In genomic region chrII:13025794-13026412, ce11 we compare ENCODE assay signal across 1 worm cellular context.
TF ChIP-seq lines count a peak whose summit lies in the region.

Gene max-2, minus strand, starts transcription at chrII:13025844.

TF ChIP-seq in whole organism, L4 larva, 104 proteins besides CTCF, POLR2A, EP300 and RAD21 (continued from another document):
- no peak for TF ChIP-seq cey-2 (tag; optimal IDR thresholded peaks at IDR 0.05; lab: Kevin White, UChicago; ENCODE audit: borderline replicate concordance, insufficient read depth)
- TF ChIP-seq mep-1 (tag; optimal IDR thresholded peaks at IDR 0.05; lab: Kevin White, UChicago) = peak; percentile 35
- peak; percentile 34; the same call in 1 of the 2 replicates for TF ChIP-seq dmd-6 (GFP tag; IDR thresholded peaks at IDR 0.05; lab: Robert Waterston, UW)
- TF ChIP-seq zip-11 (GFP tag; IDR thresholded peaks at IDR 0.05; lab: Robert Waterston, UW) = no peak
- peak; percentile 21 for TF ChIP-seq hlh-30 (tag; optimal IDR thresholded peaks at IDR 0.05; lab: Kevin White, UChicago; ENCODE audit: insufficient read depth)
- no peak for TF ChIP-seq nhr-102 (tag; optimal IDR thresholded peaks at IDR 0.05; lab: Kevin White, UChicago)
- TF ChIP-seq attf-4 (tag; optimal IDR thresholded peaks at IDR 0.05; lab: Kevin White, UChicago) = no peak
- TF ChIP-seq ztf-7 (tag; optimal IDR thresholded peaks at IDR 0.05; lab: Kevin White, UChicago) = no peak
- peak; percentile 64 for TF ChIP-seq nhr-6 (tag; optimal IDR thresholded peaks at IDR 0.05; lab: Kevin White, UChicago)
- TF ChIP-seq ceh-32 (tag; optimal IDR thresholded peaks at IDR 0.05; lab: Kevin White, UChicago; ENCODE audit: poor library complexity) = no peak
- TF ChIP-seq ces-1 (GFP tag; optimal IDR thresholded peaks at IDR 0.05; lab: Kevin White, UChicago) = no peak
- no peak for TF ChIP-seq daf-16 (GFP tag; optimal IDR thresholded peaks at IDR 0.05; lab: Kevin White, UChicago)
- TF ChIP-seq daf-16 (tag; optimal IDR thresholded peaks at IDR 0.05; lab: Kevin White, UChicago) = peak; percentile 24
- TF ChIP-seq nhr-42 (GFP tag; IDR thresholded peaks at IDR 0.05; lab: Robert Waterston, UW) = no peak
- TF ChIP-seq daf-8 (GFP tag; IDR thresholded peaks at IDR 0.05; lab: Robert Waterston, UW) = no peak
